Worm (Caenorhabditis elegans) whole organism, mixed stage, embryonic: ENCODE data around the gene rbm-28.

ENCODE experiments used
- bed-3 ChIP-seq: fragments of 200-800 bp; sonication (Bioruptor generic); optimal IDR thresholded peaks from 3 replicates; lab custom pipeline; 2018; ENCODE audit warnings: mild to moderate bottlenecking, missing genetic modification characterization, moderate library complexity, missing compliant biosample characterization
- blmp-1 ChIP-seq: fragments of 150-350 bp; optimal IDR thresholded peaks from 2 replicates; lab custom pipeline; 2014; ENCODE audit warnings: missing biosample characterization, missing genetic modification characterization
- ceh-39 ChIP-seq: fragments of 150-350 bp; optimal IDR thresholded peaks from 2 replicates; lab custom pipeline; 2014; ENCODE audit warnings: missing biosample characterization, missing genetic modification characterization
- ceh-43 ChIP-seq: fragments of 200-800 bp; sonication (Bioruptor generic); optimal IDR thresholded peaks from 2 replicates; lab custom pipeline; 2018; ENCODE audit warnings: mild to moderate bottlenecking, missing genetic modification characterization, moderate library complexity, missing compliant biosample characterization
- ceh-83 ChIP-seq: fragments of 200-800 bp; sonication (Bioruptor generic); optimal IDR thresholded peaks from 2 replicates; lab custom pipeline; 2018; ENCODE audit warnings: mild to moderate bottlenecking, missing genetic modification characterization, missing compliant biosample characterization
- cnd-1 ChIP-seq: fragments of 200-800 bp; sonication (Bioruptor generic); optimal IDR thresholded peaks from 2 replicates; lab custom pipeline; 2018; ENCODE audit warnings: mild to moderate bottlenecking, missing genetic modification characterization, missing compliant biosample characterization
- drap-1 ChIP-seq: fragments of 200-800 bp; sonication (Bioruptor generic); optimal IDR thresholded peaks from 3 replicates; lab custom pipeline; 2018; ENCODE audit warnings: mild to moderate bottlenecking, missing genetic modification characterization, missing compliant biosample characterization
- elt-3 ChIP-seq: fragments of 150-350 bp; optimal IDR thresholded peaks from 2 replicates; lab custom pipeline; 2014; ENCODE audit warnings: missing biosample characterization, missing genetic modification characterization
- flh-1 ChIP-seq: fragments of 200-800 bp; sonication (Bioruptor generic); optimal IDR thresholded peaks from 2 replicates; lab custom pipeline; 2018; ENCODE audit warnings: mild to moderate bottlenecking, missing genetic modification characterization, moderate library complexity, missing compliant biosample characterization
- lin-32 ChIP-seq: fragments of 200-800 bp; sonication (Bioruptor generic); optimal IDR thresholded peaks from 2 replicates; lab custom pipeline; 2018; ENCODE audit warnings: mild to moderate bottlenecking, missing genetic modification characterization, missing compliant biosample characterization
- mab-5 ChIP-seq: fragments of 150-350 bp; optimal IDR thresholded peaks from 2 replicates; lab custom pipeline; 2014; ENCODE audit warnings: missing biosample characterization, missing genetic modification characterization
- mep-1 ChIP-seq: fragments of 150-350 bp; optimal IDR thresholded peaks from 2 replicates; lab custom pipeline; 2017; ENCODE audit warnings: missing biosample characterization, missing genetic modification reagents, missing genetic modification characterization, inconsistent platforms
- mls-2 ChIP-seq: sonication (generic microtip); optimal IDR thresholded peaks from 2 replicates; lab custom pipeline; 2016; ENCODE audit warnings: mild to moderate bottlenecking, missing genetic modification characterization, moderate library complexity, missing compliant biosample characterization
- nhr-12 ChIP-seq: fragments of 150-350 bp; optimal IDR thresholded peaks from 2 replicates; lab custom pipeline; 2014; ENCODE audit warnings: missing biosample characterization, missing genetic modification characterization
- nhr-2 ChIP-seq: fragments of 150-350 bp; optimal IDR thresholded peaks from 2 replicates; lab custom pipeline; 2014; ENCODE audit warnings: missing biosample characterization, missing genetic modification characterization
- nhr-237 ChIP-seq: fragments of 150-350 bp; optimal IDR thresholded peaks from 2 replicates; lab custom pipeline; 2014; ENCODE audit warnings: missing biosample characterization, missing genetic modification characterization
- nhr-28 ChIP-seq: fragments of 150-350 bp; optimal IDR thresholded peaks from 2 replicates; lab custom pipeline; 2014; ENCODE audit warnings: missing biosample characterization, missing genetic modification characterization
- nhr-76 ChIP-seq: sonication (generic microtip); optimal IDR thresholded peaks from 2 replicates; lab custom pipeline; 2017; ENCODE audit warnings: missing biosample characterization, missing genetic modification characterization
- sem-2 ChIP-seq: fragments of 200-800 bp; sonication (Bioruptor generic); optimal IDR thresholded peaks from 2 replicates; lab custom pipeline; 2018; ENCODE audit warnings: mild to moderate bottlenecking, missing genetic modification characterization, missing compliant biosample characterization
- snpc-4 ChIP-seq: fragments of 150-350 bp; optimal IDR thresholded peaks from 2 replicates; lab custom pipeline; 2014; ENCODE audit warnings: missing biosample characterization, missing genetic modification characterization
- sptf-1 ChIP-seq: sonication (generic microtip); optimal IDR thresholded peaks from 2 replicates; lab custom pipeline; 2017; ENCODE audit warnings: mild to moderate bottlenecking, missing genetic modification characterization, moderate library complexity, missing compliant biosample characterization
- tbx-8 ChIP-seq: fragments of 200-800 bp; sonication (Bioruptor generic); optimal IDR thresholded peaks from 2 replicates; lab custom pipeline; 2018; ENCODE audit warnings: mild to moderate bottlenecking, missing genetic modification characterization, moderate library complexity, missing compliant biosample characterization
- unc-120 ChIP-seq: sonication (generic microtip); optimal IDR thresholded peaks from 2 replicates; lab custom pipeline; 2017; ENCODE audit warnings: missing genetic modification characterization, missing compliant biosample characterization; ENCODE audit not compliant: poor library complexity, severe bottlenecking
- unc-39 ChIP-seq: fragments of 150-350 bp; optimal IDR thresholded peaks from 2 replicates; lab custom pipeline; 2014; ENCODE audit warnings: missing biosample characterization, missing genetic modification characterization
- unc-62 ChIP-seq: fragments of 150-350 bp; optimal IDR thresholded peaks from 2 replicates; lab custom pipeline; 2014; ENCODE audit warnings: missing biosample characterization, missing genetic modification reagents, missing genetic modification characterization
- zip-8 ChIP-seq: fragments of 150-350 bp; optimal IDR thresholded peaks from 2 replicates; lab custom pipeline; 2014; ENCODE audit warnings: missing biosample characterization, missing genetic modification characterization
- ztf-11 ChIP-seq: fragments of 150-350 bp; optimal IDR thresholded peaks from 2 replicates; lab custom pipeline; 2014; ENCODE audit warnings: missing biosample characterization, missing genetic modification characterization

Gene rbm-28

DNA sequence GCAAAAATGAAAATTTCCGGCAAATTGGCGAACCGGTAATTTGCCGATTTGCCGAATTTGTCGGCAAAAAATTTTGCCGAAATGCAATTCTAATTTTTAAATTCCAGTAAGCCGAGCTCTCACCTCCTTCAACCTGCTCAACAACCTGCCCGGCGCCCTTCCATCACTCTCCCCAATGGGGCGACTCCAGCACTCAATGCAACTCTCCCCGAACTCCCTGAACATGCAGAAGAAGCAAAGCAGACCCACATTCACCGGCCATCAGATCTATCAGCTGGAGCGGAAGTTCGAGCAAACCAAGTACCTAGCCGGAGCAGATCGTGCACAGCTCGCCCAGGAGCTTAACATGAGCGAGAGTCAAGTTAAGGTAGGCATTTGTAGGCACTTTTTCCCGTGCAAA is 47.6 kb downstream of the rbm-28 start:
- TF ChIP-seq nhr-12 (no peak), mls-2 (tag; lab: Kevin White, UChicago) (no peak), nhr-237 (tag; lab: Kevin White, UChicago) (no peak), ztf-11 (tag; lab: Kevin White, UChicago) (no peak), ceh-39 (tag; lab: Kevin White, UChicago) (no peak)

DNA sequence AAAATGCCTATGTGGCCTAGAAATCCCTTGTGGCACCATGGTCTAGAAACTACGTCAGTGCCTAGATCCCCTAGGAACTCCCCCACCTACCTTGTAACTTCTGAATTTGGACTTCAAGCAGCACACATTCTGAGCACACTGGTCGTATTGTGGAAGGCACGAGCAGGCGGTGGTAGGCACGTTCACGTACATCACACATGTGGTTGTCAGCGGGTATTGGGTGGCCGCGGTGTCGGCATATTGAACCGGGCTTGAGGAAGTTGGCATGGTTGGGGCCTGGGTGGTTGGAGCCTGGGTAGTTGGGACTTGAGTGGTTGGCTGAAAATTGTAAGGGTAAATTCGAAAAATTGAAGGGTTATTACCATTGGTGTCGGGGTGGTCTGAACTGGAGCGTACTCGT is 50.7 kb downstream of the rbm-28 start:
- no peak for TF ChIP-seq unc-120 (tag; lab: Kevin White, UChicago)
- TF ChIP-seq cnd-1 (tag; lab: Kevin White, UChicago), result no peak
- no peak for TF ChIP-seq ceh-83
- no peak for TF ChIP-seq sptf-1 (tag; lab: Kevin White, UChicago)
- no peak for TF ChIP-seq snpc-4 (tag; lab: Kevin White, UChicago)
- TF ChIP-seq bed-3 (GFP tag; lab: Kevin White, UChicago), result no peak
- no peak for TF ChIP-seq ceh-43 (GFP tag; lab: Kevin White, UChicago)
- TF ChIP-seq mep-1 (tag; lab: Kevin White, UChicago), result no peak
- TF ChIP-seq lin-32 (GFP tag; lab: Kevin White, UChicago), result no peak
- TF ChIP-seq nhr-2 (tag; lab: Kevin White, UChicago), result no peak
- TF ChIP-seq zip-8 (tag; lab: Kevin White, UChicago), result no peak
- no peak for TF ChIP-seq drap-1 (GFP tag; lab: Kevin White, UChicago)
- TF ChIP-seq nhr-237 (tag; lab: Kevin White, UChicago), result no peak
- no peak for TF ChIP-seq flh-1 (GFP tag; lab: Kevin White, UChicago)
- TF ChIP-seq elt-3 (tag; lab: Kevin White, UChicago), result no peak
- no peak for TF ChIP-seq ztf-11 (tag; lab: Kevin White, UChicago)
- no peak for TF ChIP-seq blmp-1 (tag; lab: Kevin White, UChicago)

DNA sequence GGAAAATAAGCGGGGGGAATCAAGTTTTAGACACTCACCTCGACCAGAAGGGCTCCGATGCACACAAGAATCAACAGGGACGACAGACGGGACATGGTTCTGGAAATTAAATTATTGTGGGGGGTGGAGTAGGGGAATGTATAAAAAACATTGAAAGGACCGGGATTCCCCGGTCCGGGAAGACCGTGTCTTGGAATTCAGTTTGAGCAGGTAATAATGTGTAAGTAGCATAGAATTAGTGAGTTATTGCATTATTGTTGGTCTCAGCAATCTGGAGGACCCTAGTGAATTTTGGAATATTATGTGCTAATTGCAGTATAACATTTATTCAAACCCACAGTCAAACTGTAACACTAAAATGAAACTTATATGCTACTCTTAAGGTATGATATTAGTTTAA is 53.2 kb downstream of the rbm-28 start, which contains the start of gene R03C1.1:
TSS of gene R03C1.1 (minus strand) at position 101 of the 400 bp plus-strand sequence.
- TF ChIP-seq zip-8 (tag; lab: Kevin White, UChicago) (no peak), ceh-83 (no peak), unc-39 (tag; lab: Kevin White, UChicago) (no peak), nhr-12 (no peak), mls-2 (tag; lab: Kevin White, UChicago) (no peak), sem-2 (GFP tag; lab: Kevin White, UChicago) (no peak), tbx-8 (no peak), ceh-43 (GFP tag; lab: Kevin White, UChicago) (no peak), unc-62 (GFP tag; lab: Kevin White, UChicago) (no peak), drap-1 (GFP tag; lab: Kevin White, UChicago) (no peak), flh-1 (GFP tag; lab: Kevin White, UChicago) (no peak), nhr-2 (tag; lab: Kevin White, UChicago) (no peak), mab-5 (tag; lab: Kevin White, UChicago) (no peak), ceh-39 (tag; lab: Kevin White, UChicago) (no peak), nhr-28 (tag; lab: Kevin White, UChicago) (no peak), nhr-76 (tag; lab: Kevin White, UChicago) (no peak)
- TF ChIP-seq, all 35 proteins: peak for 0
